Fruit fly (Drosophila melanogaster): Measurements from ENCODE around the gene Tengl2.

Tengl2 gene

DNA sequence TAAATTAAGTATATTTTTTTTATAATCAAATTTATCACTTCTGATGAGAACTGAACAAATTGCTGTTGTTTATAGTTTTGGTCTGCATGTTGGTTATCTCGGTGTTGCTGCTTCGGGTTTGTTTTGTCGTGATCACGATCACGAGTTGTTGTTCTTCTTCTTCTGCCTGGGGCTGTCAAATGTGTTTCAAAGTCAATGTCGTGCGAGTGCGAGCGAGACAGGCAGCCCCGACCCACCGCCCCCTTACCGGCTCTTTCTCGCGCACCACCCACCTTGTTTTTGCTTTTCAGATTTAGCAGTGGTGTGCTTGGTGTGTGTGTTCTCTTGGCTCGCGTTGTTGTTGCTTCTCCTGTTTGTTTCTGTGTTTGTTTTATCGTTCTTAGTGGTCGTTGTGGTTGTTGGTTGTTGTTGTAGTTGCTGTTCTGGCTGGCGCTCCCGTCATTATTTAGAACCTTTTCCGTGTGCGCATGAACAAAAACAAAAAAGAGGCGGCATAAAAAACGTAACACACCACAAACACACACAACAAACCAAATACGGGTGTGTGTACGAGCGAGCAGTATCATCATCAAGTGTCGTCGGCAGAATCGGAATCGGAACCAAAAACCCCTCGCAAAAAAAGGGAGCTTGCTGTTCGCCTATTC lies 41.6 kb downstream of the Tengl2 start, which contains the start of gene COX7AL2 (continued):
- TF ChIP-seq CG1233 (GFP tag; optimal IDR thresholded peaks at IDR 0.05) (peak; percentile 7), vnd (GFP tag; IDR thresholded peaks at IDR 0.05; ENCODE audit: partially characterized antibody) (no peak), ftz-f1 (GFP tag; optimal IDR thresholded peaks at IDR 0.05) (no peak)

DNA sequence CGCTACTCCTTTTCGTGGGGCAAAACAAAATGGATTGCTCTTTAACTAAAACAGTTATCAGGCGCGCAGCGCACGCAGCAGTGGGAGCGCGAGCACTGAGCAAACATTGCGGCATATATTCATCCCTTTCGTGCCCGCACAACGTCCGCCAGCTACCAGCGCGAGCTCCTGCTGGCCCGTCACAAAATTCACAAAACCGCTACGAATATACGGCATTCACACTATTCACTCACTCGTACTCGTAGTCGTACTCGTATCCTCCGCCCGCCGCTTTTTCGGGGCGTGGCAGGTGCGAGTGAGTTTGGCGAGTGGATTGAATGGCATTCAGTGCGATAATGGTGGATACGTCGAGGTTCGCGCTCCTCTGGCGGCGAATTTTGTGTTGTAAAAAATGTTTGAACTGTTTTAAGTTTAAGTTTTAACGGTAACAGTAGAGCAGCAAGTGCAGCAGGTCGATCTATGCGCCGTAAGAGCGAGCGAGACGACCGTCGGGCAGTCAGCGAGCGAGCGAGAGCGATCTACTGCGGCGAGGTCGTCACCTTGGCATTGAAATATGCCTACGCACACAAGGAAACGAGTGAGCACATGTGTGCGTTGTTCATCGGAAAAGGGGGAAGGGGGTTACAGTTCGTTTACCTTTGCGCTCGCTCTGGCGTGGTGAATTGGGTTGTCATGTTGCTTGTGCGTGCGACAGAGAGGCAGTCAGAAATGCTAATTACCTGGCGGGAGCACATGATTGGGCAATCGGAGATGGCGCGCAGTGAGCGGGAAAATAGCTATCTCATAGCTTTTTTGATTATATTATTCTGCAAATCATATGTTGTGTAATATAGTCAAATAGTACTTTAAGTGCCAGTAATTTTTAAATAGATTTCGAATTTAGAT lies 42.4 kb downstream of the Tengl2 start:
- TF ChIP-seq run (tag; optimal IDR thresholded peaks at IDR 0.05) (no peak), gsb-n (tag; optimal IDR thresholded peaks at IDR 0.05) (peak; percentile 98), CG16813 (GFP tag; IDR thresholded peaks at IDR 0.05; ENCODE audit: partially characterized antibody) (no peak), Sox100B (GFP tag; optimal IDR thresholded peaks at IDR 0.05) (peak; percentile 38), CG4854 (GFP tag; optimal IDR thresholded peaks at IDR 0.05) (no peak), vvl (GFP tag; IDR thresholded peaks at IDR 0.05) (no peak), CG17359 (tag; optimal IDR thresholded peaks at IDR 0.05) (peak; percentile 44), CG10431 (GFP tag; optimal IDR thresholded peaks at IDR 0.05) (peak; percentile 57), Ravus (GFP tag; IDR thresholded peaks at IDR 0.05) (no peak), da (GFP tag; optimal IDR thresholded peaks at IDR 0.05) (peak; percentile 10), btn (GFP tag; optimal IDR thresholded peaks at IDR 0.05) (no peak), CG15269 (tag; optimal IDR thresholded peaks at IDR 0.05) (peak; percentile 64), dpn (GFP tag; optimal IDR thresholded peaks at IDR 0.05) (peak in 1 of 2 experiments; percentile 28), Bdp1 (GFP tag; optimal IDR thresholded peaks at IDR 0.05) (peak; percentile 28), CG3847 (GFP tag; IDR thresholded peaks at IDR 0.05) (no peak), Usf (GFP tag; optimal IDR thresholded peaks at IDR 0.05) (peak; percentile 68), CG6254 (GFP tag; optimal IDR thresholded peaks at IDR 0.05) (peak; percentile 70), Ets65A (GFP tag) (no peak), CG10979 (tag; optimal IDR thresholded peaks at IDR 0.05) (peak; percentile 37), lbe (GFP tag; optimal IDR thresholded peaks at IDR 0.05) (peak; percentile 54), Bteb2 (GFP tag; optimal IDR thresholded peaks at IDR 0.05) (no peak), CG11560 (tag; IDR thresholded peaks at IDR 0.05) (no peak), az2 (GFP tag; optimal IDR thresholded peaks at IDR 0.05) (peak; percentile 39), tap (tag; optimal IDR thresholded peaks at IDR 0.05) (no peak), CG9932 (GFP tag; IDR thresholded peaks at IDR 0.05) (no peak), Meics (GFP tag; optimal IDR thresholded peaks at IDR 0.05) (peak; percentile 77), CG1602 (GFP tag; optimal IDR thresholded peaks at IDR 0.05) (peak; percentile 38), sr (GFP tag; IDR thresholded peaks at IDR 0.05) (no peak), sc (optimal IDR thresholded peaks at IDR 0.05) (no peak), sc (GFP tag; optimal IDR thresholded peaks at IDR 0.05) (peak; percentile 49), cg (GFP tag; optimal IDR thresholded peaks at IDR 0.05) (peak; percentile 98), Hmr (GFP tag; optimal IDR thresholded peaks at IDR 0.05) (peak; percentile 85), caup (GFP tag; optimal IDR thresholded peaks at IDR 0.05; ENCODE audit: severe bottlenecking) (peak; percentile 46), nerfin-2 (GFP tag; IDR thresholded peaks at IDR 0.05; ENCODE audit: partially characterized antibody) (no peak), trh (GFP tag; optimal IDR thresholded peaks at IDR 0.05) (no peak), CG30020 (tag; optimal IDR thresholded peaks at IDR 0.05) (no peak), CG8281 (tag; optimal IDR thresholded peaks at IDR 0.05) (peak; percentile 14), CG18262 (tag; optimal IDR thresholded peaks at IDR 0.05) (peak; percentile 72), CG10209 (GFP tag; optimal IDR thresholded peaks at IDR 0.05) (peak; percentile 69), fd64A (GFP tag; optimal IDR thresholded peaks at IDR 0.05) (peak; percentile 66), Tbp (GFP tag; optimal IDR thresholded peaks at IDR 0.05) (no peak), Myb (GFP tag; optimal IDR thresholded peaks at IDR 0.05) (peak; percentile 32), zfh1 (GFP tag; IDR thresholded peaks at IDR 0.05) (no peak)
